Worm (Caenorhabditis elegans): ENCODE measurements around the gene lact-6.

DNA sequence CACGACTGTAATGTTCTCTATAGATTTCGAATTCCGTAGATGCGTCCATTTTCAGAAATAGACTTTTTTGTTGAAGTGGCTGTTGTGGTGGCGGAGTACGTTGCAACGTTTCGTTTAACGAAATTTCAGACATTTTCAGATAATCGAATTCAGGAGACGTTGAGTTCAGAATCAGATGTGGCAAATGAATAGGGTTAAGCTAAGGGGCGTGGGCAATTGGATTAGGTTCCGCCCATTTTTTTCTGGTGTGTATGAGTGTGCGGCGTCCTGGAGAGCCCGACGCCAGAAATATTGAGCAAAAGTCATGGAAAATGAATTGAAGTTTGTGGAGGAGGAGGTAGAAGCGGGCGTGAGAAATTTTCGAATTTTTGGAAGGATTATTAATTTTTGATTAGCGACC is 17.8 kb downstream of the lact-6 start:
- TF ChIP-seq ceh-82 (tag; optimal IDR thresholded peaks at IDR 0.05) (no peak), ztf-4 (tag; optimal IDR thresholded peaks at IDR 0.05) (no peak), ztf-1 (GFP tag; conservative IDR thresholded peaks at IDR 0.05) (no peak), nhr-237 (tag; optimal IDR thresholded peaks at IDR 0.05) (no peak), alr-1 (tag; optimal IDR thresholded peaks at IDR 0.05) (no peak), lsy-2 (tag; optimal IDR thresholded peaks at IDR 0.05) (no peak), nhr-77 (tag; optimal IDR thresholded peaks at IDR 0.05) (no peak), skn-1 (tag; optimal IDR thresholded peaks at IDR 0.05) (no peak), R02D3.7 (tag; optimal IDR thresholded peaks at IDR 0.05) (no peak), nhr-25 (tag; optimal IDR thresholded peaks at IDR 0.05) (no peak), lin-13 (GFP tag; optimal IDR thresholded peaks at IDR 0.05) (no peak), elt-3 (tag; optimal IDR thresholded peaks at IDR 0.05) (no peak)
